Fruit fly (Drosophila melanogaster): Measurements from ENCODE around the gene Ubr3.

Gene Ubr3

dm6 chrX:7970396-7970795, 34.7 kb downstream of the Ubr3 start (continued):
- TF ChIP-seq exex (tag; optimal IDR thresholded peaks at IDR 0.05), result peak; percentile 11
- peak; percentile 33 for TF ChIP-seq Mad (GFP tag; optimal IDR thresholded peaks at IDR 0.05)
- no peak for TF ChIP-seq Lpt (GFP tag; optimal IDR thresholded peaks at IDR 0.05)
- TF ChIP-seq Hmx (GFP tag; optimal IDR thresholded peaks at IDR 0.05), result no peak
- TF ChIP-seq Gsc (GFP tag; IDR thresholded peaks at IDR 0.05), result no peak
- peak; percentile 49 for TF ChIP-seq Dek (tag; optimal IDR thresholded peaks at IDR 0.05)
- TF ChIP-seq CG3726 (GFP tag; IDR thresholded peaks at IDR 0.05), result no peak
- peak; percentile 67; the same call in 1 of the 2 replicates for TF ChIP-seq unc-4 (GFP tag; IDR thresholded peaks at IDR 0.05; ENCODE audit: partially characterized antibody)
- peak; percentile 21 for TF ChIP-seq Bdp1 (GFP tag; optimal IDR thresholded peaks at IDR 0.05)
- TF ChIP-seq Doc3 (GFP tag; IDR thresholded peaks at IDR 0.05; ENCODE audit: partially characterized antibody), result peak; percentile 67
- no peak for TF ChIP-seq CG8290 (GFP tag; optimal IDR thresholded peaks at IDR 0.05)
- TF ChIP-seq CG8290 (tag; optimal IDR thresholded peaks at IDR 0.05), result peak in 1 of 2 experiments; percentile 9
- peak; percentile 51 for TF ChIP-seq bcd (GFP tag; optimal IDR thresholded peaks at IDR 0.05)
- TF ChIP-seq CG4730 (GFP tag; IDR thresholded peaks at IDR 0.05), result no peak
- TF ChIP-seq CG9609 (GFP tag; optimal IDR thresholded peaks at IDR 0.05), result no peak
- TF ChIP-seq CG1647 (GFP tag; optimal IDR thresholded peaks at IDR 0.05), result no peak
- TF ChIP-seq HmgD (GFP tag; optimal IDR thresholded peaks at IDR 0.05), result no peak
- no peak for TF ChIP-seq sens-2 (GFP tag; IDR thresholded peaks at IDR 0.05)
- TF ChIP-seq CG34422 (GFP tag; IDR thresholded peaks at IDR 0.05), result 0 out of 3 replicates have a peak, but pooled peaks have one; percentile 29
- peak; percentile 62 for TF ChIP-seq CG15696 (tag; optimal IDR thresholded peaks at IDR 0.05)
- peak in 1 of 2 experiments; percentile 31 for TF ChIP-seq dpn (GFP tag; optimal IDR thresholded peaks at IDR 0.05)
- no peak for TF ChIP-seq CG10274 (GFP tag; optimal IDR thresholded peaks at IDR 0.05)
- TF ChIP-seq trem (tag; optimal IDR thresholded peaks at IDR 0.05), result peak; percentile 28
- TF ChIP-seq CG8944 (GFP tag; optimal IDR thresholded peaks at IDR 0.05), result peak; percentile 6
- no peak for TF ChIP-seq YL-1 (GFP tag; optimal IDR thresholded peaks at IDR 0.05)
- peak; percentile 48 for TF ChIP-seq Blimp-1 (GFP tag; optimal IDR thresholded peaks at IDR 0.05)
- TF ChIP-seq gfzf (GFP tag; optimal IDR thresholded peaks at IDR 0.05), result no peak
- peak; percentile 28; the same call in 1 of the 2 replicates for TF ChIP-seq inv (GFP tag; IDR thresholded peaks at IDR 0.05; ENCODE audit: partially characterized antibody)
- peak; percentile 76 for TF ChIP-seq row (GFP tag; IDR thresholded peaks at IDR 0.05)
- TF ChIP-seq Jarid2 (GFP tag; optimal IDR thresholded peaks at IDR 0.05), result no peak
- no peak for TF ChIP-seq fd64A (GFP tag; optimal IDR thresholded peaks at IDR 0.05)
- TF ChIP-seq toy (GFP tag; IDR thresholded peaks at IDR 0.05), result no peak
- no peak for TF ChIP-seq tx (GFP tag; optimal IDR thresholded peaks at IDR 0.05)
- TF ChIP-seq CG11398 (GFP tag; optimal IDR thresholded peaks at IDR 0.05), result no peak
- TF ChIP-seq CG2199 (GFP tag; IDR thresholded peaks at IDR 0.05), result no peak
- TF ChIP-seq Trl (optimal IDR thresholded peaks at IDR 0.05), result no peak
- no peak for TF ChIP-seq Trl (GFP tag; optimal IDR thresholded peaks at IDR 0.05)
- peak; percentile 27 for TF ChIP-seq CG12104 (GFP tag; optimal IDR thresholded peaks at IDR 0.05)
- TF ChIP-seq lab (GFP tag; optimal IDR thresholded peaks at IDR 0.05), result peak; percentile 73
- no peak for TF ChIP-seq Atf3 (GFP tag; optimal IDR thresholded peaks at IDR 0.05)
- peak; percentile 39 for TF ChIP-seq CG1603 (tag; optimal IDR thresholded peaks at IDR 0.05)
- TF ChIP-seq hkb (optimal IDR thresholded peaks at IDR 0.05), result no peak
- peak; percentile 35; the same call in 1 of the 2 replicates for TF ChIP-seq hkb (GFP tag; IDR thresholded peaks at IDR 0.05)
- TF ChIP-seq CG18619 (GFP tag; optimal IDR thresholded peaks at IDR 0.05), result peak; percentile 44
- TF ChIP-seq CG12299 (tag; optimal IDR thresholded peaks at IDR 0.05), result no peak
- TF ChIP-seq mam (GFP tag; optimal IDR thresholded peaks at IDR 0.05), result peak; percentile 57
- TF ChIP-seq gsb-n (tag; optimal IDR thresholded peaks at IDR 0.05), result peak; percentile 14
- TF ChIP-seq zf30C (GFP tag; optimal IDR thresholded peaks at IDR 0.05), result no peak
- peak; percentile 88 for TF ChIP-seq Med (GFP tag)
- peak; percentile 9 for TF ChIP-seq pnt (GFP tag; optimal IDR thresholded peaks at IDR 0.05)
- no peak for TF ChIP-seq jigr1 (GFP tag; IDR thresholded peaks at IDR 0.05)
- TF ChIP-seq tgo (GFP tag; IDR thresholded peaks at IDR 0.05), result peak; percentile 27; the same call in 1 of the 3 replicates
- TF ChIP-seq psq (GFP tag; optimal IDR thresholded peaks at IDR 0.05), result no peak

All from whole organism, embryonic.